Fruit fly (Drosophila melanogaster) whole organism, wandering third instar larva: Measurements from ENCODE around the gene CG4942.

ENCODE experiments used
- Abd-B ChIP-seq: fragments of >200 bp; optimal IDR thresholded peaks from 2 replicates; lab custom pipeline; 2017; ENCODE audit warnings: missing biosample characterization, missing genetic modification characterization
- CG32264 ChIP-seq: fragments of 200-800 bp; sonication (Bioruptor generic); optimal IDR thresholded peaks from 2 replicates; lab custom pipeline; 2016; ENCODE audit warnings: missing biosample characterization, missing genetic modification characterization
- CG9705 ChIP-seq: fragments of 200-800 bp; sonication (Bioruptor generic); optimal IDR thresholded peaks from 2 replicates; lab custom pipeline; 2018; ENCODE audit warnings: missing biosample characterization, mild to moderate bottlenecking, missing genetic modification characterization
- CrebA ChIP-seq: fragments of 200-800 bp; sonication (Bioruptor generic); optimal IDR thresholded peaks from 2 replicates; lab custom pipeline; 2016; ENCODE audit warnings: missing biosample characterization, mild to moderate bottlenecking, missing genetic modification characterization, borderline replicate concordance
- Dfd ChIP-seq: fragments of >200 bp; optimal IDR thresholded peaks from 2 replicates; lab custom pipeline; 2017; ENCODE audit warnings: missing biosample characterization, missing genetic modification characterization
- Dif ChIP-seq: fragments of 200-275, 200-300 bp; sonication (Bioruptor generic); optimal IDR thresholded peaks from 2 replicates; lab custom pipeline; 2018; ENCODE audit warnings: missing biosample characterization, missing genetic modification characterization; ENCODE audit not compliant: partially characterized antibody
- GATAd ChIP-seq: sonication (Bioruptor generic); optimal IDR thresholded peaks from 2 replicates; lab custom pipeline; 2016; ENCODE audit warnings: missing biosample characterization, missing genetic modification characterization
- HLH106 ChIP-seq: fragments of 200-800 bp; optimal IDR thresholded peaks from 3 replicates; lab custom pipeline; 2019; ENCODE audit warnings: missing biosample characterization, mild to moderate bottlenecking, missing genetic modification characterization, moderate library complexity
- Hnf4 ChIP-seq: fragments of 200-800 bp; sonication (Bioruptor generic); optimal IDR thresholded peaks from 2 replicates; lab custom pipeline; 2016; ENCODE audit warnings: missing biosample characterization, mild to moderate bottlenecking, missing genetic modification characterization
- Hr78 ChIP-seq: fragments of >200 bp; optimal IDR thresholded peaks from 2 replicates; lab custom pipeline; 2017; ENCODE audit warnings: missing biosample characterization, missing genetic modification characterization
- Hr83 ChIP-seq: fragments of 200-300 bp; sonication (Bioruptor generic); optimal IDR thresholded peaks from 2 replicates; lab custom pipeline; 2016; ENCODE audit warnings: missing biosample characterization, mild to moderate bottlenecking, missing genetic modification characterization, moderate library complexity; ENCODE audit not compliant: poor library complexity, severe bottlenecking
- Jra ChIP-seq: sonication (Bioruptor generic); optimal IDR thresholded peaks from 2 replicates; lab custom pipeline; 2016; ENCODE audit warnings: missing biosample characterization, missing genetic modification characterization
- Mio ChIP-seq: sonication (Bioruptor generic); optimal IDR thresholded peaks from 2 replicates; lab custom pipeline; 2016; ENCODE audit warnings: missing biosample characterization, missing genetic modification characterization
- Myc ChIP-seq: fragments of >200 bp; optimal IDR thresholded peaks from 2 replicates; lab custom pipeline; 2017
- N ChIP-seq: fragments of >200 bp; optimal IDR thresholded peaks from 2 replicates; lab custom pipeline; 2018; ENCODE audit warnings: missing biosample characterization, missing external identifiers, missing genetic modification characterization
- OdsH ChIP-seq: fragments of 200-800 bp; sonication (Bioruptor generic); optimal IDR thresholded peaks from 2 replicates; lab custom pipeline; 2016; ENCODE audit warnings: missing biosample characterization, mild to moderate bottlenecking, missing genetic modification characterization
- Rel ChIP-seq, 2 experiments: fragments of 200-800 bp; sonication (Bioruptor generic) in 1 of 2; optimal IDR thresholded peaks; 2 replicates in 1 of 2; 3 replicates in 1 of 2; lab custom pipeline; 2016 to 2019; ENCODE audit warnings: mild to moderate bottlenecking in 2 of 2, missing biosample characterization in 2 of 2, missing genetic modification characterization in 2 of 2, moderate library complexity in 1 of 2
- Sp1 ChIP-seq: fragments of 200-800 bp; sonication (Bioruptor generic); optimal IDR thresholded peaks from 3 replicates; lab custom pipeline; 2019; ENCODE audit warnings: missing biosample characterization, mild to moderate bottlenecking, missing genetic modification characterization, moderate library complexity
- Vsx2 ChIP-seq: fragments of 200-300, 225-300 bp; sonication (Bioruptor generic); optimal IDR thresholded peaks from 2 replicates; lab custom pipeline; 2018; ENCODE audit warnings: missing biosample characterization, missing genetic modification characterization; ENCODE audit not compliant: partially characterized antibody
- br ChIP-seq: fragments of 200-800 bp; sonication (Bioruptor generic); optimal IDR thresholded peaks from 2 replicates; lab custom pipeline; 2016; ENCODE audit warnings: missing biosample characterization, missing genetic modification characterization
- brk ChIP-seq: fragments of 200-800 bp; sonication (Bioruptor generic); optimal IDR thresholded peaks from 2 replicates; lab custom pipeline; 2016; ENCODE audit warnings: missing biosample characterization, mild to moderate bottlenecking, missing genetic modification characterization
- dl ChIP-seq, 2 experiments: fragments of 175-275, 200-275 bp in 1 of 2; fragments of 200-275 bp in 1 of 2; sonication (Bioruptor generic); optimal IDR thresholded peaks; lab custom pipeline; 2018; ENCODE audit warnings: mild to moderate bottlenecking in 2 of 2, missing biosample characterization in 2 of 2, missing genetic modification characterization in 2 of 2, moderate library complexity in 2 of 2; ENCODE audit not compliant: partially characterized antibody in 2 of 2, insufficient read depth in 1 of 2
- dmrt93B ChIP-seq: fragments of 200-800 bp; sonication (Bioruptor generic); optimal IDR thresholded peaks from 2 replicates; lab custom pipeline; 2018; ENCODE audit warnings: missing biosample characterization, mild to moderate bottlenecking, missing genetic modification characterization
- dsf ChIP-seq: sonication (Bioruptor generic); optimal IDR thresholded peaks from 2 replicates; lab custom pipeline; 2016; ENCODE audit warnings: missing biosample characterization, missing genetic modification characterization, borderline replicate concordance
- ey ChIP-seq: fragments of 200-800 bp; sonication (Bioruptor generic); optimal IDR thresholded peaks from 2 replicates; lab custom pipeline; 2016; ENCODE audit warnings: missing biosample characterization, missing genetic modification characterization
- foxo ChIP-seq, 2 experiments: fragments of 200-800 bp; sonication (Bioruptor generic); optimal IDR thresholded peaks; 2 replicates in 1 of 2; 3 replicates in 1 of 2; lab custom pipeline; 2016 to 2017; ENCODE audit warnings: missing biosample characterization in 2 of 2, missing genetic modification characterization in 2 of 2
- fru ChIP-seq: fragments of 200-800 bp; sonication (Bioruptor generic); optimal IDR thresholded peaks from 3 replicates; lab custom pipeline; 2016; ENCODE audit warnings: missing biosample characterization, mild to moderate bottlenecking, missing genetic modification characterization
- h ChIP-seq: fragments of 200-800 bp; sonication (Bioruptor generic); optimal IDR thresholded peaks from 3 replicates; lab custom pipeline; 2016; ENCODE audit warnings: missing biosample characterization, mild to moderate bottlenecking, missing genetic modification characterization
- jim ChIP-seq: fragments of 175-275, 200-325 bp; sonication (Bioruptor generic); optimal IDR thresholded peaks from 2 replicates; lab custom pipeline; 2016; ENCODE audit warnings: missing biosample characterization, mild to moderate bottlenecking, missing genetic modification characterization
- lola ChIP-seq: fragments of >200 bp; optimal IDR thresholded peaks from 2 replicates; lab custom pipeline; 2017; ENCODE audit warnings: missing biosample characterization, missing genetic modification characterization
- pan ChIP-seq: fragments of >200 bp; optimal IDR thresholded peaks from 2 replicates; lab custom pipeline; 2017
- psq ChIP-seq: fragments of 200-800 bp; sonication (Bioruptor generic); optimal IDR thresholded peaks from 3 replicates; lab custom pipeline; 2017; ENCODE audit warnings: missing biosample characterization, mild to moderate bottlenecking, missing genetic modification characterization, moderate library complexity
- rgr ChIP-seq: fragments of 200-800 bp; sonication (Bioruptor generic); optimal IDR thresholded peaks from 3 replicates; lab custom pipeline; 2016; ENCODE audit warnings: missing biosample characterization, mild to moderate bottlenecking, missing genetic modification characterization
- sage ChIP-seq: fragments of 200-800 bp; sonication (Bioruptor generic); optimal IDR thresholded peaks from 2 replicates; lab custom pipeline; 2016; ENCODE audit warnings: missing biosample characterization, mild to moderate bottlenecking, missing genetic modification characterization
- sv ChIP-seq: fragments of 200-800 bp; sonication (Bioruptor generic); optimal IDR thresholded peaks from 3 replicates; lab custom pipeline; 2016; ENCODE audit warnings: missing biosample characterization, missing genetic modification characterization
- tai ChIP-seq: sonication (Bioruptor generic); optimal IDR thresholded peaks from 2 replicates; lab custom pipeline; 2016; ENCODE audit warnings: missing biosample characterization, missing genetic modification characterization
- usp ChIP-seq: fragments of >200 bp; optimal IDR thresholded peaks from 2 replicates; lab custom pipeline; 2017; ENCODE audit warnings: missing biosample characterization, missing genetic modification characterization
- woc ChIP-seq: sonication (Bioruptor generic); optimal IDR thresholded peaks from 2 replicates; lab custom pipeline; 2016; ENCODE audit warnings: missing biosample characterization, mild to moderate bottlenecking, missing genetic modification characterization

Gene CG4942

dm6 chr3L:9072731-9073385, at the start of gene CG4942, which contains the start of gene CG4911:
TSS of gene CG4942 (plus strand) at chr3L:9073105.
TSS of gene CG4911 (minus strand) at chr3L:9072731.
- TF ChIP-seq Abd-B (no peak), dl (GFP tag; optimal IDR thresholded peaks at IDR 0.05; lab: Kevin White, UChicago; ENCODE audit: insufficient read depth in 1 of 2, partially characterized antibody in 2 of 2) (no peak), Hr83 (GFP tag; lab: Kevin White, UChicago) (no peak), Sp1 (GFP tag; lab: Kevin White, UChicago) (peak; percentile 54), N (GFP tag; lab: Kevin White, UChicago) (no peak), sage (GFP tag; lab: Kevin White, UChicago) (no peak), psq (peak; percentile 38), ey (GFP tag; lab: Kevin White, UChicago) (peak; percentile 72), Hr78 (GFP tag; lab: Kevin White, UChicago) (no peak), Jra (GFP tag; lab: Kevin White, UChicago) (peak; percentile 52), Dif (no peak), woc (GFP tag; lab: Kevin White, UChicago) (peak; percentile 41), Hnf4 (peak; percentile 63), sv (GFP tag; lab: Kevin White, UChicago) (peak; percentile 59), rgr (GFP tag; lab: Kevin White, UChicago) (peak; percentile 58), HLH106 (tag; lab: Kevin White, UChicago) (peak; percentile 80), br (GFP tag; lab: Kevin White, UChicago) (no peak), dmrt93B (GFP tag; lab: Kevin White, UChicago) (peak; percentile 52), Rel (GFP tag; optimal IDR thresholded peaks at IDR 0.05; lab: Kevin White, UChicago) (no peak), Rel (tag; optimal IDR thresholded peaks at IDR 0.05; lab: Kevin White, UChicago) (no peak), CG32264 (GFP tag; lab: Kevin White, UChicago) (no peak), h (GFP tag; lab: Kevin White, UChicago) (peak; percentile 35), CrebA (GFP tag; lab: Kevin White, UChicago) (no peak), CG9705 (GFP tag; lab: Kevin White, UChicago) (peak; percentile 57), tai (GFP tag; lab: Kevin White, UChicago) (peak; percentile 85), pan (lab: Kevin White, UChicago) (no peak), lola (GFP tag; lab: Kevin White, UChicago) (no peak), foxo (GFP tag; optimal IDR thresholded peaks at IDR 0.05; lab: Kevin White, UChicago) (peak in 1 of 2 experiments; percentile 57), brk (GFP tag; lab: Kevin White, UChicago) (peak; percentile 20), Dfd (GFP tag; lab: Kevin White, UChicago) (no peak), dsf (GFP tag; lab: Kevin White, UChicago) (peak; percentile 59), jim (GFP tag; lab: Kevin White, UChicago) (no peak), usp (no peak), fru (GFP tag; lab: Kevin White, UChicago) (peak; percentile 57), Vsx2 (GFP tag; lab: Kevin White, UChicago) (no peak), GATAd (GFP tag; lab: Kevin White, UChicago) (peak; percentile 65), Mio (no peak), OdsH (peak; percentile 46), Myc (lab: Kevin White, UChicago) (no peak)

- TF ChIP-seq HLH106 (tag; lab: Kevin White, UChicago) (peak; percentile 0), h (GFP tag; lab: Kevin White, UChicago) (peak; percentile 39), ey (GFP tag; lab: Kevin White, UChicago) (peak; percentile 34), br (GFP tag; lab: Kevin White, UChicago) (peak; percentile 8), Abd-B (no peak), tai (GFP tag; lab: Kevin White, UChicago) (no peak), foxo (GFP tag; optimal IDR thresholded peaks at IDR 0.05; lab: Kevin White, UChicago) (peak in 1 of 2 experiments; percentile 15), sv (GFP tag; lab: Kevin White, UChicago) (peak; percentile 55), OdsH (peak; percentile 7), sage (GFP tag; lab: Kevin White, UChicago) (no peak)
- TF ChIP-seq, all 38 proteins: peak for 7
These were observed 49.3 kb upstream of the CG4942 start for dm6 chr3L:9023627-9024026.
